Fruit fly (Drosophila melanogaster) Kc167 (cell line): ENCODE results near the gene Or67c.

ENCODE experiments used
- Myc ChIP-seq: fragments of >200 bp; optimal IDR thresholded peaks from 2 replicates; lab custom pipeline; 2017; ENCODE audit warnings: missing external identifiers
- Sin3A ChIP-seq: fragments of >200 bp; optimal IDR thresholded peaks from 2 replicates; lab custom pipeline; 2018; ENCODE audit warnings: missing external identifiers
- h ChIP-seq: fragments of >200 bp; optimal IDR thresholded peaks from 3 replicates; lab custom pipeline; 2018; ENCODE audit warnings: missing external identifiers
- insv ChIP-seq: fragments of >200 bp; optimal IDR thresholded peaks from 3 replicates; lab custom pipeline; 2018; ENCODE audit warnings: missing external identifiers
- psq ChIP-seq: fragments of >200 bp; optimal IDR thresholded peaks from 2 replicates; lab custom pipeline; 2017; ENCODE audit warnings: missing external identifiers
- ttk ChIP-seq: sonication (Bioruptor generic); optimal IDR thresholded peaks from 2 replicates; lab custom pipeline; 2017; ENCODE audit warnings: missing external identifiers

The Or67c gene

DNA sequence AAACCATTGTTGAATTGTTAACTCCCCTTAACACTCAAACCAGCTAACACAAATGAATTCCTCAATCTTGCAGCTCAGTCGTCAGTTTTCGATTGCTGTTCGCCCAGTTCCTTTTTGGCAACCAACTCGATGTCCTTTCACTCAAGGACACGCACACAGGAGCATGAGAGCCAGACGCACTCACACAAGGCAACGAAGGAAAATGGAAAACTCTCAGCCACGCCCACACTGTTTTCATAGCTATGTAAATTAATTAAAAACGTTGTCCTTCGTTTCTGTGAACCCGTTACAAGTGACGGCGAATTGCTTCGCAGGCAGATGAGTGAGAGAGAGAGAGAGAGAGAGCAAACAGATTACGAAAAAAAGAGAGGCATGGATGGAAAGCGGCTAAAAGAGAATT, 9.6 kb upstream of the Or67c start:
- TF ChIP-seq Myc (lab: Kevin White, UChicago) (no peak), psq (lab: Kevin White, UChicago) (no peak)

DNA sequence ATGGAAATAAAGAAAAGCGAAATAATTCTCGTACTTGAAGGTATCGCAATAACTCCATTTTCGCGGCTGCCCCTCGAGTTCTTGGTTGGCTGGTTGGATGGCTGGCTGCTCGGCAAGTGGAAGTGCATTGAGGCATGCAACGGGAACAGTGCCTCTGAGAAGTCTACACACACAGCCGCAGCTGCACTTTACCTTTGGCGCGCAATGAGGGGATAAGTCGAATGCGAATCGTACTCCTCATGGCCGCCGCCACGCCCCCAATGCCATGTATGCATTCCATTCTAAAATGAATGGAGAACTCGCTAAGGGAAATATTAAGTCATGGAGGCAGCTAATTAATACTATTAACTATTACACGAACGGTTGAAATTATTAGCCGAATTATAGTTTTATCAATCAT, 5.3 kb upstream of the Or67c start:
- no peak for TF ChIP-seq Myc (lab: Kevin White, UChicago)
- no peak for TF ChIP-seq h (lab: Kevin White, UChicago)
- TF ChIP-seq ttk (lab: Kevin White, UChicago) = no peak
- no peak for TF ChIP-seq psq (lab: Kevin White, UChicago)
- no peak for TF ChIP-seq Sin3A
- TF ChIP-seq insv (lab: Kevin White, UChicago) = no peak

DNA sequence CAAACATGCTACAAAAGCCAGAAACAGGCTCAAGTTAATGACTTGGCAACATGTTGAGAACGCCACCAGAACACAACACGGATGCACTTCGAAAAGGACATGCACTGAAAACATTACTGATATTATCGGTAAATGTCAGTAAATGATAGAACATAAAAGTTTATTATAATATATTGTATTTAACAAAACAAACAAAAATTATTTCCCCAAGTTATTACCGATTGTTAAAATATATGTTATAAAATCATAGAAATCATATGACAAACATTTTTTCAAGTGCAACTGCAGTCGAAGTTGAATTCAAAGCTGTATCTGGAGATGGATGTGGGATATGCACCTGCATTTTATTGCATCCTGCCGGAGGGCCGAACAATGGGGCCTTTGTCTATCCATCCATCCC, 3.1 kb upstream of the Or67c start:
- TF ChIP-seq ttk (lab: Kevin White, UChicago) (no peak), h (lab: Kevin White, UChicago) (no peak), Sin3A (no peak), psq (lab: Kevin White, UChicago) (no peak), Myc (lab: Kevin White, UChicago) (no peak), insv (lab: Kevin White, UChicago) (no peak)

DNA sequence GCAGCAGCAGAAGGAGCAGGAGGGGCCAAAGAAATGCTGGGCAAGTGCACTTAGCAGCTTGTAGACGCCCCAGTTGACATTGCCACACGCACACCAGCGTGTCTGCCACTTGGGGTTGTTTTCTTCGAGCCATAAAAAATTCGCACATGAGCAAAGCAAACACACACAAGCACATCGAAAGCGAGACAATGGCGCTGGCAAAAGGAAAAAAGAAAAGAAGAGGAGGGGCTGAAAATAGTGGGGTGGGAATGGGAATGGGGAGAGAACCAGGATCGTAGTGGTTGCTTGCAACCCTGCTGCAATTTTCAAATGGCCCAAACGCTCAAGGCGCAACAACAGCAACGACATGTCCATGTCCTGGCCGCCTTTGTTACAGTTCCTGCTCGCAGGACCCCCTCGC, 2.6 kb upstream of the Or67c start:
- TF ChIP-seq Myc (lab: Kevin White, UChicago) (no peak), Sin3A (no peak), ttk (lab: Kevin White, UChicago) (no peak), psq (lab: Kevin White, UChicago) (no peak), insv (lab: Kevin White, UChicago) (no peak), h (lab: Kevin White, UChicago) (no peak)

DNA sequence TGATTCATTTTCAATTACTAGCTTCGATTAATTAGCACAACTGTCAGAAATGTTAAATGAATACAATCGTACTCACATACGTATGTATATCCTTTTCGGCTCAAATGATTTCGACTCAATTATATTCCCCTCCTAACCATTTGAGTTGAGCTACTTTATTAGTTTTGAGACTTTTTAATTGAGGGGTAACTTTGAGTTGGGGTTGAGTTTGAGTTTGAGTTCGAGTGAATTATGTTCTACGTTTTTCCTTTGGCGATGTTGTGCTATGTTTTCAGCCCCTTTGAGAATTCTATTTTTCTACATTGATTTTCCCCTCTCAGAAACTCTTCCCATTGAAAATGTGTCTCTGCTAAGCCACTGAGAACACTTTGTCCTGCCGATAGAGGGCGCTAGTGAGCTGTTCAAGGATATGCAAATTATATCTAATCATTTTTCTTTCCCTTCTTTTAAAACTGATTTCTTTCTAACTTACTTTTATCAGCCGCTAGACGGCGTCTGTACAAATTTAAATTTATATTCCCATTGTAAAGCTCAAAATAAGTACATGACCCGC, 1.8 kb upstream of the Or67c start:
- TF ChIP-seq Sin3A (no peak), Myc (lab: Kevin White, UChicago) (no peak), psq (lab: Kevin White, UChicago) (no peak), h (lab: Kevin White, UChicago) (no peak), insv (lab: Kevin White, UChicago) (no peak), ttk (lab: Kevin White, UChicago) (no peak)

DNA sequence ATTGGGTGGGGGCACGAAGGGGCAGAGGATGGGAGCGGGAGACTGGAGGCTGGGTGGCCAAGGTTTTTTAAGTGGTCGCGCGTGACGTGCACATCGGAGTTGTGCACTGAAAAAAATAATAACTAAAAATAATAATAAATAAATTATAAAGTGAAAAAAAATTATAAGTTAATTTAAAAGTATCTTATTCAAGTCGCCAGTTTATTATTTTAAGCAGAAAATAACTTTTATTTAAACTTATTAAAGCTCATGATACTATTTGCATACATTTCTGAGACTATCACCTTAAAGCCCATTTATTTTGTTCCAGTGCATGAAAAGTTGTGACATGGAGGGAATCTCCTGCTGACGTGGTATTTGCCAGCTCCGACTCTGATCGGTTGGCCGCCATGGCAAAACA, 2.3 kb downstream of the Or67c start:
- TF ChIP-seq Myc (lab: Kevin White, UChicago) (no peak), psq (lab: Kevin White, UChicago) (no peak), Sin3A (no peak), insv (lab: Kevin White, UChicago) (no peak), ttk (lab: Kevin White, UChicago) (no peak), h (lab: Kevin White, UChicago) (no peak)

DNA sequence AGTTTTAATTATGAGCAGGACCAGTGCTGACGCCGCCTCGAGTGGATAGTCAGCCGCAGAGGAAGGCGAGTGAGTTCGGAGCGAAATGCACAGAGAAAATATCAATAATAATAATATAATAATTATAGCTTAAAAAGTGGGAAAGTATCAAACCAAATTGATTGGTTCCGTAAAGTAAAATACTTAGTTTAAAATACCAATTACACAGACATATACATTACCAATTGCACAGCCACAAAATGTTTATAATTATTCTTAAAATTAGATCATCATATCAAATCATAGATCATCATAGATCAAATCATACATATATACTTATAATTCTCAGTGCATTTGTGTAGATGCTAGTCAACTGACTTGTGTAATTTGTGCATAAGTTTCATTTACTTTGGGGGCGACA, 6.0 kb downstream of the Or67c start:
- TF ChIP-seq insv (lab: Kevin White, UChicago) = no peak
- TF ChIP-seq Myc (lab: Kevin White, UChicago) = no peak
- no peak for TF ChIP-seq ttk (lab: Kevin White, UChicago)
- no peak for TF ChIP-seq Sin3A
- TF ChIP-seq h (lab: Kevin White, UChicago) = no peak
- TF ChIP-seq psq (lab: Kevin White, UChicago) = no peak

DNA sequence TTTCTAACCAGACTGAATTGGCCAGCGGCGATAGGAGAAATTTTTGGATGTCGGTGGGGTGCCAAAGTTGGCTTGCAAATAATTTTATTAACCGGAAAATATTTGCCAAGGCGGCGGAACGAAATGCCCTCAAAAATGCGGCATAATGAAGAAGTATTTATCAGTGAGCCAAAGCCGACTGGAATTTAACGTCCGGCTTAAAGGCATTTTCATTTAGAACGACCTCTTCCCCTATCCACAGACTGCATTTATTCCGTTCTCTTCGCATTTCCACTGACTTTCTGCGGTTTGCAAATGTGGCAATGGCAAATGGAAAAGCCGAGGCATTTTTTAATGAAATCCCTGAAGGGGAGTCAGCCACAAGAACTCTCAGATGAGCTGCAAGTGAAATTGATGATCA, 11.5 kb downstream of the Or67c start:
- no peak for TF ChIP-seq h (lab: Kevin White, UChicago)
- TF ChIP-seq Sin3A = no peak
- no peak for TF ChIP-seq insv (lab: Kevin White, UChicago)
- TF ChIP-seq psq (lab: Kevin White, UChicago) = no peak
- TF ChIP-seq ttk (lab: Kevin White, UChicago) = no peak
- TF ChIP-seq Myc (lab: Kevin White, UChicago) = no peak

DNA sequence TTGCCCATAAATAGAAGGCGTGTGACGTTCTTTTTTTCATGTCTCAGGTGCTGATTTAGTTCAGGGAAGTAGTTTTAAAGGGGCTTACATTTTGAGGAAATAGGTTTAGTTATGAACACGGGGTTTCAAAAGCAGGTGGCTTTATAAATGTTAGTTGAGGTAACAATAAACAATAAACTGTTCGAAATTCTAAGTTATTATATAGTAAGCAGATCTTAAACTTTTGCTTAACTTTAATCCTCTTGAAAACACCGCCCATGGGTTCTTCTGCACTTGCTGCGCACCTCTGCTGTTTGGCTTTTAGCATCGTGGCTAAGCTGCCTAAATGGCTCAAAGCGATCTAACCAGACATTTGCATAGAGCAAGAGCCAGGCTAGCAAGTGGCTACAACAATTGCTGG, 14.0 kb downstream of the Or67c start:
- TF ChIP-seq ttk (lab: Kevin White, UChicago) = no peak
- TF ChIP-seq psq (lab: Kevin White, UChicago) = no peak
- no peak for TF ChIP-seq insv (lab: Kevin White, UChicago)
- no peak for TF ChIP-seq h (lab: Kevin White, UChicago)

DNA sequence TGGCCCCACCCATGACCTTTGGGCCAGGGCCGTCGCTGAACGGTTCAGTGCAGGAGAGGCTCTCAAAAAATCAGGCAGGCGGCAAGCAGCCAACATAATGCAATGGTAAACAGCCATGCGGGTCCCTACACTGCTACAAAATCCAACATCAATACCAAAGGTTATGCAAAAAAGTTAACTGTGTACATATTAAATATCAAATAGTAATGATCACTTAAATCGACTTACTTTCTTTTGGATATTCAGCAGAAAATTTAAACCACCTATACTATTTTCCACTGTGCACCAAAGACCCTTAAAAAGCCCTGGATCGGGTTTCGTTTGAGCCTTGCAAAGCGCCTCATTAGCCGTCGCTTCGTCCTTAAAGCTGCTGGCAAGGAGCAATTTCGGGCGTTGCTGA, 17.4 kb downstream of the Or67c start:
- no peak for TF ChIP-seq psq (lab: Kevin White, UChicago)
- TF ChIP-seq Sin3A = no peak
- TF ChIP-seq h (lab: Kevin White, UChicago) = no peak
- no peak for TF ChIP-seq ttk (lab: Kevin White, UChicago)
- no peak for TF ChIP-seq insv (lab: Kevin White, UChicago)
- no peak for TF ChIP-seq Myc (lab: Kevin White, UChicago)

DNA sequence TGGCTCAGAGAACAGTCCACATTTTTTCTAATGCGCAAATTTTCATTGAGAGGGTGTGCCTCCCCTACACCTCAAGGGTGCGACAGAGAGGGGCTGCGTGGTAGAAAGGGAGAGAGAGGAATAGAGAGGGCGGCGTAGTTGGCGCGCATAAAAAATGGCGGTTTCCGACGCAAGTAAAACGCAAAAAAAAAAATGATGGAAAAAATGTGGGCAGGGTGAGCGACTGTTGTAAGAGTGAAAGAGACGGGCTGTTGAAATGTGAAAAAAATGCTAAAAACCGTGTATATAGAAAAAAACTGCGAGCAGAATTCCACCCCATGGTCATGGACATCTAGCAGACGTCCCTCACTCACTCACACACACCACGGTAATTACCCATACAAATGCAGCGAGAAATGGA, 18.5 kb downstream of the Or67c start:
- TF ChIP-seq psq (lab: Kevin White, UChicago) (no peak), h (lab: Kevin White, UChicago) (no peak), Myc (lab: Kevin White, UChicago) (no peak), insv (lab: Kevin White, UChicago) (no peak), Sin3A (no peak), ttk (lab: Kevin White, UChicago) (no peak)

DNA sequence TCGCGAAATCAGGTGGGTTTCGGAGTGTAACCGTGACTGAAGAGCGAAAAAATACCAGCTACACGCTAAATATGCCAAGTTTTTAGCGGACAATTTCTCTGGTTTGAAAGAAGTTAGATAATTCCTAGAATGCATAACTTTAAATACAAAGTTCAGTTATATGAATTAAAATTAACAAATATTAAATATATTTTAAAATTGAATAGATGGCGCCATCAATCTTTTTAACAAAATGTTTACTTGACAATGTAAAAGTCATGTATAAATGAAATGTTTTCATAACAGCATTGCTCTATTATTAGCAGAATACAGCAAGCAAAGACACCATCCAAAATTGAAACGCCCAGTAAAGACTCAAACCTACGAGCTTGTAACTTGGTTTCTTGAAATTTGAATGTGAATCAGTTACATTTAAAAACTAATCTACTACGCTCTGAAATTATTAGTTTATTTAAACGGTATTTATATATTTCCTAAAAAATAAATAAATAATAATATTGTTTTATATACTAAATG, 19.2 kb downstream of the Or67c start, which contains the start of gene scramb1:
TSS of gene scramb1 (minus strand) at position 27 of the 516 bp plus-strand sequence.
- TF ChIP-seq Myc (lab: Kevin White, UChicago) (no peak), h (lab: Kevin White, UChicago) (no peak), insv (lab: Kevin White, UChicago) (no peak), psq (lab: Kevin White, UChicago) (no peak), ttk (lab: Kevin White, UChicago) (no peak), Sin3A (no peak)
